Fruit fly (Drosophila melanogaster): ENCODE results near the gene Wdr81.

Wdr81 gene

dm6 chr2L:11989729-11990128 is 31.0 kb downstream of the Wdr81 start, which contains the start of the genes zuc and dgt2 (continued):
- peak; percentile 76 for TF ChIP-seq CG4617 (GFP tag; optimal IDR thresholded peaks at IDR 0.05; ENCODE audit: borderline replicate concordance)
- TF ChIP-seq CG12744 (GFP tag; optimal IDR thresholded peaks at IDR 0.05): no peak
- no peak for TF ChIP-seq E2f1 (GFP tag; IDR thresholded peaks at IDR 0.05)
- no peak for TF ChIP-seq cg (GFP tag; optimal IDR thresholded peaks at IDR 0.05)
- no peak for TF ChIP-seq CG12236 (GFP tag; optimal IDR thresholded peaks at IDR 0.05)
- TF ChIP-seq CG7556 (GFP tag; optimal IDR thresholded peaks at IDR 0.05): no peak
- no peak for TF ChIP-seq esg (GFP tag; conservative IDR thresholded peaks at IDR 0.05)
- TF ChIP-seq CG3838 (GFP tag; optimal IDR thresholded peaks at IDR 0.05): no peak
- TF ChIP-seq CG5245 (GFP tag; optimal IDR thresholded peaks at IDR 0.05): no peak
- no peak for TF ChIP-seq ase (GFP tag; IDR thresholded peaks at IDR 0.05)
- no peak for TF ChIP-seq Atf-2 (GFP tag; optimal IDR thresholded peaks at IDR 0.05)
- no peak for TF ChIP-seq repo (GFP tag; optimal IDR thresholded peaks at IDR 0.05)
- no peak for TF ChIP-seq kay (GFP tag; optimal IDR thresholded peaks at IDR 0.05)
- peak; percentile 64 for TF ChIP-seq trem (tag; optimal IDR thresholded peaks at IDR 0.05)
- no peak for TF ChIP-seq tgo (GFP tag; IDR thresholded peaks at IDR 0.05)
- no peak for TF ChIP-seq B-H2 (GFP tag; optimal IDR thresholded peaks at IDR 0.05)
- no peak for TF ChIP-seq Oaz (GFP tag; IDR thresholded peaks at IDR 0.05)
- no peak for TF ChIP-seq luna (GFP tag; optimal IDR thresholded peaks at IDR 0.05)
- peak; percentile 39 for TF ChIP-seq BEAF-32 (GFP tag; optimal IDR thresholded peaks at IDR 0.05)
- no peak for TF ChIP-seq CG7987 (GFP tag; optimal IDR thresholded peaks at IDR 0.05)
- no peak for TF ChIP-seq Antp (GFP tag; optimal IDR thresholded peaks at IDR 0.05)
- TF ChIP-seq Stat92E (GFP tag; optimal IDR thresholded peaks at IDR 0.05): no peak
- no peak for TF ChIP-seq bab2 (GFP tag; optimal IDR thresholded peaks at IDR 0.05)
- TF ChIP-seq br (optimal IDR thresholded peaks at IDR 0.05): no peak
- TF ChIP-seq bigmax (GFP tag; optimal IDR thresholded peaks at IDR 0.05): no peak
- TF ChIP-seq Sry-β (GFP tag; optimal IDR thresholded peaks at IDR 0.05): no peak
- TF ChIP-seq en (GFP tag; optimal IDR thresholded peaks at IDR 0.05): no peak
- no peak for TF ChIP-seq Pdp1 (GFP tag; optimal IDR thresholded peaks at IDR 0.05)
- TF ChIP-seq CG13287 (GFP tag; IDR thresholded peaks at IDR 0.05; ENCODE audit: partially characterized antibody): peak; percentile 58
- TF ChIP-seq CG12104 (GFP tag; optimal IDR thresholded peaks at IDR 0.05): no peak
- no peak for TF ChIP-seq Sox102F (GFP tag; optimal IDR thresholded peaks at IDR 0.05)
- TF ChIP-seq CG8478 (optimal IDR thresholded peaks at IDR 0.05): no peak
- no peak for TF ChIP-seq Ravus (GFP tag; IDR thresholded peaks at IDR 0.05)
- TF ChIP-seq al (GFP tag; IDR thresholded peaks at IDR 0.05): no peak
- TF ChIP-seq HmgZ (tag; optimal IDR thresholded peaks at IDR 0.05): peak; percentile 28
- TF ChIP-seq CG6254 (GFP tag; optimal IDR thresholded peaks at IDR 0.05): no peak
- no peak for TF ChIP-seq NfI (GFP tag; optimal IDR thresholded peaks at IDR 0.05)
- peak; percentile 71 for TF ChIP-seq CG9797 (GFP tag; optimal IDR thresholded peaks at IDR 0.05)
- no peak for TF ChIP-seq seq (GFP tag; IDR thresholded peaks at IDR 0.05)
- no peak for TF ChIP-seq klu (GFP tag; IDR thresholded peaks at IDR 0.05)
- no peak for TF ChIP-seq Blimp-1 (GFP tag; optimal IDR thresholded peaks at IDR 0.05)
- TF ChIP-seq CG1024 (GFP tag; IDR thresholded peaks at IDR 0.05): no peak
- TF ChIP-seq CG30020 (tag; optimal IDR thresholded peaks at IDR 0.05): no peak
- TF ChIP-seq CG10147 (GFP tag; optimal IDR thresholded peaks at IDR 0.05): no peak
- TF ChIP-seq tll (GFP tag; optimal IDR thresholded peaks at IDR 0.05): no peak
- peak; percentile 5 for TF ChIP-seq CG17186 (GFP tag; optimal IDR thresholded peaks at IDR 0.05)
- TF ChIP-seq fu2 (GFP tag; optimal IDR thresholded peaks at IDR 0.05): no peak
- TF ChIP-seq CG7786 (GFP tag; optimal IDR thresholded peaks at IDR 0.05): no peak
- TF ChIP-seq CG32532 (GFP tag; IDR thresholded peaks at IDR 0.05): no peak
- TF ChIP-seq chinmo (GFP tag; IDR thresholded peaks at IDR 0.05; ENCODE audit: partially characterized antibody): no peak
- no peak for TF ChIP-seq HLH4C (GFP tag; IDR thresholded peaks at IDR 0.05; ENCODE audit: partially characterized antibody)
- TF ChIP-seq CG12219 (GFP tag; optimal IDR thresholded peaks at IDR 0.05): no peak
